Fruit fly (Drosophila melanogaster) whole organism, embryonic: ENCODE measurements around the gene Tao.

Source experiments
- CG10565 ChIP-seq: fragments of 200-800 bp; sonication (Bioruptor generic); optimal IDR thresholded peaks from 3 replicates; lab custom pipeline; 2016; ENCODE audit warnings: missing biosample characterization, mild to moderate bottlenecking, missing genetic modification characterization
- CG11093 ChIP-seq: fragments of 200-800 bp; sonication (Bioruptor generic); IDR thresholded peaks from 3 replicates; pipeline ENCODE4 v1.3.6; 2022; ENCODE audit warnings: missing biosample characterization, missing genetic modification characterization
- CG11695 ChIP-seq: fragments of 200-800 bp; sonication (Bioruptor generic); IDR thresholded peaks from 3 replicates; pipeline ENCODE4 v1.3.6; 2022; ENCODE audit warnings: missing biosample characterization, missing genetic modification characterization
- CG11723 ChIP-seq: fragments of 200-800 bp; sonication (Bioruptor generic); optimal IDR thresholded peaks from 2 replicates; lab custom pipeline; 2017; ENCODE audit warnings: missing biosample characterization, mild to moderate bottlenecking, missing genetic modification characterization
- CG12071 ChIP-seq: fragments of 200-800 bp; sonication (Bioruptor generic); optimal IDR thresholded peaks from 3 replicates; lab custom pipeline; 2018; ENCODE audit warnings: missing biosample characterization, mild to moderate bottlenecking, missing genetic modification characterization
- CG13775 ChIP-seq: fragments of 200-800 bp; sonication (Bioruptor generic); optimal IDR thresholded peaks from 3 replicates; lab custom pipeline; 2017; ENCODE audit warnings: missing biosample characterization, mild to moderate bottlenecking, missing genetic modification characterization
- CG13894 ChIP-seq: fragments of 200-800 bp; sonication (Bioruptor generic); optimal IDR thresholded peaks from 3 replicates; lab custom pipeline; 2018; ENCODE audit warnings: missing biosample characterization, mild to moderate bottlenecking, missing genetic modification characterization, moderate library complexity
- CG14441 ChIP-seq: fragments of 200-800 bp; sonication (Bioruptor generic); IDR thresholded peaks from 2 replicates; pipeline ENCODE4 v1.3.6; 2022; ENCODE audit warnings: missing biosample characterization, missing genetic modification characterization
- CG1529 ChIP-seq: fragments of 200-800 bp; sonication (Bioruptor generic); optimal IDR thresholded peaks from 3 replicates; lab custom pipeline; 2018; ENCODE audit warnings: missing biosample characterization, missing genetic modification characterization
- CG15601 ChIP-seq: fragments of 200-800 bp; sonication (Bioruptor generic); optimal IDR thresholded peaks from 3 replicates; lab custom pipeline; 2019; ENCODE audit warnings: missing biosample characterization, mild to moderate bottlenecking, missing genetic modification characterization, moderate library complexity
- CG18599 ChIP-seq: fragments of 200-800 bp; sonication (Bioruptor generic); optimal IDR thresholded peaks from 3 replicates; lab custom pipeline; 2017; ENCODE audit warnings: missing biosample characterization, missing genetic modification characterization, mild to moderate bottlenecking, moderate library complexity, missing genetic modification reagents
- CG18619 ChIP-seq: fragments of 200-800 bp; sonication (Bioruptor generic); optimal IDR thresholded peaks from 3 replicates; lab custom pipeline; 2017; ENCODE audit warnings: missing biosample characterization, mild to moderate bottlenecking, missing genetic modification characterization
- CG18764 ChIP-seq: fragments of 200-800 bp; sonication (Bioruptor generic); optimal IDR thresholded peaks from 3 replicates; lab custom pipeline; 2016; ENCODE audit warnings: missing biosample characterization, missing genetic modification characterization
- CG2120 ChIP-seq: fragments of 200-800 bp; sonication (Bioruptor generic); optimal IDR thresholded peaks from 3 replicates; lab custom pipeline; 2016; ENCODE audit warnings: missing biosample characterization, missing genetic modification characterization
- CG2678 ChIP-seq: fragments of 200-800 bp; sonication (Bioruptor generic); optimal IDR thresholded peaks from 3 replicates; lab custom pipeline; 2019; ENCODE audit warnings: missing biosample characterization, mild to moderate bottlenecking, missing genetic modification characterization, moderate library complexity
- CG2712 ChIP-seq: fragments of 200-800 bp; optimal IDR thresholded peaks from 3 replicates; lab custom pipeline; 2019; ENCODE audit warnings: missing biosample characterization, mild to moderate bottlenecking, missing genetic modification characterization, moderate library complexity
- CG30431 ChIP-seq: fragments of 200-800 bp; sonication (Bioruptor generic); optimal IDR thresholded peaks from 2 replicates; lab custom pipeline; 2017; ENCODE audit warnings: missing biosample characterization, missing genetic modification characterization
- CG34376 ChIP-seq: fragments of 200-800 bp; sonication (Bioruptor generic); optimal IDR thresholded peaks from 2 replicates; lab custom pipeline; 2018; ENCODE audit warnings: missing biosample characterization, mild to moderate bottlenecking, missing genetic modification characterization
- CG4282 ChIP-seq: fragments of 200-800 bp; sonication (Bioruptor generic); optimal IDR thresholded peaks from 2 replicates; lab custom pipeline; 2016; ENCODE audit warnings: missing biosample characterization, missing genetic modification characterization
- CG4424 ChIP-seq: fragments of 200-800 bp; sonication (Bioruptor generic); optimal IDR thresholded peaks from 3 replicates; lab custom pipeline; 2016; ENCODE audit warnings: missing biosample characterization, missing genetic modification characterization
- CG6254 ChIP-seq: fragments of 200-800 bp; sonication (Bioruptor generic); optimal IDR thresholded peaks from 3 replicates; lab custom pipeline; 2017; ENCODE audit warnings: mild to moderate bottlenecking, missing biosample characterization, missing genetic modification reagents, missing genetic modification characterization
- CG6272 ChIP-seq: fragments of 200-800 bp; sonication (Bioruptor generic); IDR thresholded peaks from 2 replicates; pipeline ENCODE4 v1.3.6; 2022; ENCODE audit warnings: missing biosample characterization, missing genetic modification characterization
- CG6654 ChIP-seq: fragments of 200-800 bp; sonication (Bioruptor generic); optimal IDR thresholded peaks from 2 replicates; lab custom pipeline; 2017; ENCODE audit warnings: missing biosample characterization, mild to moderate bottlenecking, missing genetic modification characterization
- CG7271 ChIP-seq: fragments of 200-800 bp; sonication (Bioruptor generic); optimal IDR thresholded peaks from 2 replicates; lab custom pipeline; 2018; ENCODE audit warnings: missing biosample characterization, mild to moderate bottlenecking, missing genetic modification characterization, moderate library complexity
- CG7786 ChIP-seq: fragments of 200-800 bp; sonication (Bioruptor generic); optimal IDR thresholded peaks from 2 replicates; lab custom pipeline; 2016; ENCODE audit warnings: missing biosample characterization, missing genetic modification characterization
- D ChIP-seq, 2 experiments: fragments of 200-800 bp in 1 of 2; fragments of >200 bp in 1 of 2; sonication (Bioruptor generic) in 1 of 2; optimal IDR thresholded peaks; 2 replicates in 1 of 2; 3 replicates in 1 of 2; lab custom pipeline; 2017; ENCODE audit warnings: mild to moderate bottlenecking in 1 of 2, missing biosample characterization in 1 of 2, missing genetic modification characterization in 1 of 2, missing genetic modification reagents in 1 of 2
- D19B ChIP-seq: fragments of 200-800 bp; sonication (Bioruptor generic); optimal IDR thresholded peaks from 2 replicates; lab custom pipeline; 2017; ENCODE audit warnings: missing biosample characterization, mild to moderate bottlenecking, missing genetic modification characterization
- Dad ChIP-seq: fragments of 200-800 bp; sonication (Bioruptor generic); optimal IDR thresholded peaks from 3 replicates; lab custom pipeline; 2016; ENCODE audit warnings: missing biosample characterization, missing genetic modification characterization
- Gsc ChIP-seq: fragments of 200-800 bp; sonication (Bioruptor generic); IDR thresholded peaks from 2 replicates; pipeline ENCODE4 v1.3.6; 2022; ENCODE audit warnings: missing biosample characterization, missing genetic modification characterization
- HLH4C ChIP-seq: fragments of 200-800 bp; sonication (Bioruptor generic); IDR thresholded peaks from 3 replicates; pipeline ENCODE4 v1.3.6; 2022; ENCODE audit warnings: missing biosample characterization, missing genetic modification characterization; ENCODE audit not compliant: partially characterized antibody
- Hr39 ChIP-seq: fragments of >200 bp; optimal IDR thresholded peaks from 2 replicates; lab custom pipeline; 2017
- Lim3 ChIP-seq: fragments of 200-800 bp; sonication (Bioruptor generic); IDR thresholded peaks from 2 replicates; pipeline ENCODE4 v1.3.6; 2022; ENCODE audit warnings: missing biosample characterization, missing genetic modification characterization
- Sry-δ ChIP-seq: fragments of 200-800 bp; sonication (Bioruptor generic); optimal IDR thresholded peaks from 2 replicates; lab custom pipeline; 2016; ENCODE audit warnings: missing biosample characterization, missing genetic modification characterization
- TFAM ChIP-seq: fragments of 200-800 bp; sonication (Bioruptor generic); optimal IDR thresholded peaks from 2 replicates; lab custom pipeline; 2017; ENCODE audit warnings: missing biosample characterization, missing genetic modification characterization, inconsistent platforms
- YL-1 ChIP-seq: fragments of 200-800 bp; sonication (Bioruptor generic); optimal IDR thresholded peaks from 3 replicates; lab custom pipeline; 2017; ENCODE audit warnings: missing biosample characterization, mild to moderate bottlenecking, missing genetic modification characterization
- ac ChIP-seq: fragments of 200-800 bp; sonication (Bioruptor generic); optimal IDR thresholded peaks from 3 replicates; lab custom pipeline; 2017; ENCODE audit warnings: missing biosample characterization, mild to moderate bottlenecking, missing genetic modification characterization
- bigmax ChIP-seq: fragments of 200-800 bp; sonication (Bioruptor generic); optimal IDR thresholded peaks from 2 replicates; lab custom pipeline; 2018; ENCODE audit warnings: missing biosample characterization, mild to moderate bottlenecking, missing genetic modification characterization
- dimm ChIP-seq: fragments of 200-800 bp; sonication (Bioruptor generic); IDR thresholded peaks from 2 replicates; pipeline ENCODE4 v1.3.6; 2022; ENCODE audit warnings: missing biosample characterization, missing genetic modification characterization
- dmrt99B ChIP-seq: fragments of 200-800 bp; sonication (Bioruptor generic); optimal IDR thresholded peaks from 2 replicates; lab custom pipeline; 2018; ENCODE audit warnings: missing biosample characterization, mild to moderate bottlenecking, missing genetic modification characterization, moderate library complexity
- gt ChIP-seq: fragments of 200-800 bp; sonication (Bioruptor generic); IDR thresholded peaks from 2 replicates; pipeline ENCODE4 v1.3.6; 2022; ENCODE audit warnings: missing biosample characterization, missing genetic modification characterization
- nom ChIP-seq: fragments of 200-800 bp; sonication (Bioruptor generic); optimal IDR thresholded peaks from 2 replicates; lab custom pipeline; 2017; ENCODE audit warnings: missing biosample characterization, missing genetic modification characterization, mild to moderate bottlenecking, moderate library complexity, missing genetic modification reagents
- pnt ChIP-seq: fragments of 200-800 bp; sonication (Bioruptor generic); optimal IDR thresholded peaks from 3 replicates; lab custom pipeline; 2016; ENCODE audit warnings: missing biosample characterization, missing genetic modification characterization
- pros ChIP-seq: fragments of 200-800 bp; sonication (Bioruptor generic); optimal IDR thresholded peaks from 3 replicates; lab custom pipeline; 2019; ENCODE audit warnings: missing biosample characterization, mild to moderate bottlenecking, missing genetic modification characterization, moderate library complexity
- repo ChIP-seq: fragments of 200-800 bp; sonication (Bioruptor generic); optimal IDR thresholded peaks from 2 replicates; lab custom pipeline; 2016; ENCODE audit warnings: missing biosample characterization, missing genetic modification characterization
- tup ChIP-seq: fragments of 200-800 bp; sonication (Bioruptor generic); optimal IDR thresholded peaks from 2 replicates; lab custom pipeline; 2016; ENCODE audit warnings: missing biosample characterization, mild to moderate bottlenecking, missing genetic modification characterization, moderate library complexity
- twi ChIP-seq: fragments of 200-800 bp; optimal IDR thresholded peaks from 2 replicates; lab custom pipeline; 2019; ENCODE audit warnings: missing biosample characterization, mild to moderate bottlenecking, missing genetic modification characterization, moderate library complexity
- tx ChIP-seq: fragments of 200-800 bp; sonication (Bioruptor generic); optimal IDR thresholded peaks from 2 replicates; lab custom pipeline; 2016; ENCODE audit warnings: missing biosample characterization, missing genetic modification characterization
- wek ChIP-seq: fragments of 200-800 bp; sonication (Bioruptor generic); optimal IDR thresholded peaks from 3 replicates; lab custom pipeline; 2018; ENCODE audit warnings: missing biosample characterization, mild to moderate bottlenecking, missing genetic modification characterization, moderate library complexity
- zen ChIP-seq: fragments of 200-800 bp; sonication (Bioruptor generic); optimal IDR thresholded peaks from 3 replicates; lab custom pipeline; 2018; ENCODE audit warnings: missing biosample characterization, mild to moderate bottlenecking, missing genetic modification characterization, moderate library complexity
- zf30C ChIP-seq: fragments of 200-800 bp; sonication (Bioruptor generic); optimal IDR thresholded peaks from 3 replicates; lab custom pipeline; 2018; ENCODE audit warnings: missing biosample characterization, mild to moderate bottlenecking, missing genetic modification characterization

Tao gene

DNA sequence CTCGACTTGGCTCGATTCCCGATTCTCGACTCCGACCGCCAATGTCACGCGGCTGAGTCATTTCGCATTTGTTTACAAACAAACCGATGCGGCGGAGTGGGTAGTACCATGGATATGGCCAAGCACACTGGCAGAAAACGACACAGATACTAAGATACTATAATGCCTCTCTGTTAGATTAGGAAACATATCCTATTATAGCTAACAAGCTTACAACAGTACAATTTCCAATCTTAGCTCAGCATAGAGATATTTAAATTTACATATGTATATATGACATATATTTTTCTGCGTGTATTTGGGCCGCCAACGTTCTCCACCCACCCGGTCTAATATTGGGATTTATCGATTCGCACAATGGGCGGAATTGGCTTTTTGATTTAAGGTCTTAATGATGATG lies 24.4 kb upstream of the Tao start (continued):
- 0 out of 3 replicates have a peak, but pooled peaks have one; percentile 43 for TF ChIP-seq CG11093 (GFP tag; lab: Robert Waterston, UW)
- TF ChIP-seq CG15601: peak; percentile 64
- TF ChIP-seq dmrt99B (tag; lab: Kevin White, UChicago): peak; percentile 85
- no peak for TF ChIP-seq wek
- TF ChIP-seq CG2712 (tag; lab: Kevin White, UChicago): peak; percentile 70
- TF ChIP-seq CG10565 (GFP tag; lab: Kevin White, UChicago): no peak
- TF ChIP-seq CG13775: peak; percentile 65
- peak; percentile 31 for TF ChIP-seq Dad (GFP tag; lab: Kevin White, UChicago)
- peak; percentile 77 for TF ChIP-seq CG4424 (GFP tag; lab: Kevin White, UChicago)
- no peak for TF ChIP-seq ac (GFP tag; lab: Kevin White, UChicago)
- peak; percentile 77 for TF ChIP-seq CG12071
- TF ChIP-seq zf30C (GFP tag; lab: Kevin White, UChicago): peak; percentile 27
- TF ChIP-seq CG1529 (GFP tag; lab: Kevin White, UChicago): peak; percentile 18
- peak; percentile 49 for TF ChIP-seq CG6272 (GFP tag; lab: Robert Waterston, UW)
- TF ChIP-seq CG18599 (GFP tag; lab: Kevin White, UChicago): peak; percentile 81
- peak; percentile 35 for TF ChIP-seq CG18764 (GFP tag; lab: Kevin White, UChicago)
- peak; percentile 59 for TF ChIP-seq CG13894 (tag; lab: Kevin White, UChicago)
- peak; percentile 43 for TF ChIP-seq repo
- peak; percentile 65; the same call in 2 of the 3 replicates for TF ChIP-seq CG11695 (GFP tag; lab: Robert Waterston, UW)
- peak; percentile 43 for TF ChIP-seq CG30431 (GFP tag; lab: Kevin White, UChicago)
- TF ChIP-seq CG2678 (tag; lab: Kevin White, UChicago): peak; percentile 82
- peak; percentile 20 for TF ChIP-seq tx
- no peak for TF ChIP-seq Hr39 (lab: Kevin White, UChicago)
- peak; percentile 86 for TF ChIP-seq CG34376 (GFP tag; lab: Kevin White, UChicago)
- TF ChIP-seq CG18619 (GFP tag; lab: Kevin White, UChicago): peak; percentile 50
- no peak for TF ChIP-seq tup (GFP tag; lab: Kevin White, UChicago)
- TF ChIP-seq pros (GFP tag; lab: Kevin White, UChicago): no peak
- peak; percentile 80 for TF ChIP-seq CG2120 (GFP tag; lab: Kevin White, UChicago)
- TF ChIP-seq CG7271 (tag; lab: Kevin White, UChicago): peak; percentile 7
- TF ChIP-seq D19B: peak; percentile 43
- peak; percentile 21 for TF ChIP-seq nom
- TF ChIP-seq zen (tag; lab: Kevin White, UChicago): peak; percentile 77
- TF ChIP-seq CG7786: peak; percentile 38
- TF ChIP-seq pnt (GFP tag; lab: Kevin White, UChicago): peak; percentile 43
- no peak for TF ChIP-seq Sry-δ (GFP tag; lab: Kevin White, UChicago)
- TF ChIP-seq CG6654 (GFP tag; lab: Kevin White, UChicago): peak; percentile 7
- no peak for TF ChIP-seq bigmax (GFP tag; lab: Kevin White, UChicago)
- peak; percentile 45; the same call in 1 of the 2 replicates for TF ChIP-seq Lim3 (GFP tag; lab: Robert Waterston, UW)
- peak; percentile 36; the same call in 1 of the 2 replicates for TF ChIP-seq dimm (GFP tag; lab: Robert Waterston, UW)
- no peak for TF ChIP-seq Gsc (GFP tag; lab: Robert Waterston, UW)
- no peak for TF ChIP-seq TFAM
- 0 out of 3 replicates have a peak, but pooled peaks have one; percentile 20 for TF ChIP-seq HLH4C (GFP tag; lab: Robert Waterston, UW)
- peak; percentile 85 for TF ChIP-seq CG14441 (GFP tag; lab: Robert Waterston, UW)
- no peak for TF ChIP-seq twi (tag; lab: Kevin White, UChicago)
- TF ChIP-seq YL-1 (GFP tag; lab: Kevin White, UChicago): no peak
- TF ChIP-seq CG6254 (GFP tag; lab: Kevin White, UChicago): peak; percentile 39
- no peak for TF ChIP-seq CG4282 (GFP tag; lab: Kevin White, UChicago)
- peak; percentile 62 for TF ChIP-seq CG11723 (GFP tag; lab: Kevin White, UChicago)
- TF ChIP-seq gt (GFP tag; lab: Robert Waterston, UW): peak; percentile 35; the same call in 1 of the 2 replicates
- TF ChIP-seq D (optimal IDR thresholded peaks at IDR 0.05; lab: Kevin White, UChicago): no peak
- peak; percentile 62 for TF ChIP-seq D (GFP tag; optimal IDR thresholded peaks at IDR 0.05; lab: Kevin White, UChicago)
